Fruit fly (Drosophila melanogaster) whole organism, embryonic: ENCODE results near the gene Exn.
A peak's percentile ranks its signal among the peaks of the same experiment; 100 is the strongest.

Source experiments
- ATbp ChIP-seq: fragments of 200-800 bp; sonication (Bioruptor generic); optimal IDR thresholded peaks from 2 replicates; lab custom pipeline; 2017; ENCODE audit warnings: missing biosample characterization, mild to moderate bottlenecking, missing genetic modification characterization, missing genetic modification reagents
- Ada2b ChIP-seq: fragments of 200-800 bp; sonication (Bioruptor generic); IDR thresholded peaks from 2 replicates; pipeline ENCODE4 v1.3.6; 2022; ENCODE audit warnings: missing biosample characterization, missing genetic modification characterization
- CG10959 ChIP-seq: fragments of 200-800 bp; sonication (Bioruptor generic); IDR thresholded peaks from 2 replicates; pipeline ENCODE4 v1.3.6; 2022; ENCODE audit warnings: missing biosample characterization, missing genetic modification characterization
- CG11085 ChIP-seq: fragments of 200-800 bp; sonication (Bioruptor generic); IDR thresholded peaks from 2 replicates; pipeline ENCODE4 v1.3.6; 2022; ENCODE audit warnings: missing biosample characterization, missing genetic modification characterization
- CG11504 ChIP-seq: fragments of 200-800 bp; sonication (Bioruptor generic); optimal IDR thresholded peaks from 3 replicates; lab custom pipeline; 2019; ENCODE audit warnings: missing biosample characterization, mild to moderate bottlenecking, missing genetic modification characterization, moderate library complexity
- CG11560 ChIP-seq: fragments of 200-800 bp; sonication (Bioruptor generic); IDR thresholded peaks from 3 replicates; pipeline ENCODE4 v1.3.6; 2022; ENCODE audit warnings: missing biosample characterization, missing genetic modification characterization
- CG14050 ChIP-seq: fragments of 200-800 bp; sonication (Bioruptor generic); IDR thresholded peaks from 3 replicates; pipeline ENCODE4 v1.3.6; 2022; ENCODE audit warnings: missing biosample characterization, missing genetic modification characterization
- CG14860 ChIP-seq: fragments of 200-800 bp; sonication (Bioruptor generic); IDR thresholded peaks from 3 replicates; pipeline ENCODE4 v1.3.6; 2022; ENCODE audit warnings: missing biosample characterization, missing genetic modification characterization; ENCODE audit not compliant: partially characterized antibody
- CG1647 ChIP-seq: fragments of 200-800 bp; sonication (Bioruptor generic); optimal IDR thresholded peaks from 3 replicates; lab custom pipeline; 2016; ENCODE audit warnings: missing biosample characterization, missing genetic modification characterization
- CG17568 ChIP-seq: fragments of 200-800 bp; sonication (Bioruptor generic); optimal IDR thresholded peaks from 2 replicates; lab custom pipeline; 2018; ENCODE audit warnings: missing biosample characterization, mild to moderate bottlenecking, missing genetic modification characterization, moderate library complexity
- CG18476 ChIP-seq: fragments of 200-800 bp; sonication (Bioruptor generic); optimal IDR thresholded peaks from 2 replicates; lab custom pipeline; 2016; ENCODE audit warnings: missing biosample characterization, mild to moderate bottlenecking, missing genetic modification characterization
- CG18619 ChIP-seq: fragments of 200-800 bp; sonication (Bioruptor generic); optimal IDR thresholded peaks from 3 replicates; lab custom pipeline; 2017; ENCODE audit warnings: missing biosample characterization, mild to moderate bottlenecking, missing genetic modification characterization
- CG2199 ChIP-seq: fragments of 200-800 bp; sonication (Bioruptor generic); IDR thresholded peaks from 3 replicates; pipeline ENCODE4 v1.3.6; 2022; ENCODE audit warnings: missing biosample characterization, missing genetic modification characterization
- CG2678 ChIP-seq: fragments of 200-800 bp; sonication (Bioruptor generic); optimal IDR thresholded peaks from 3 replicates; lab custom pipeline; 2019; ENCODE audit warnings: missing biosample characterization, mild to moderate bottlenecking, missing genetic modification characterization, moderate library complexity
- CG30403 ChIP-seq: fragments of 200-800 bp; sonication (Bioruptor generic); optimal IDR thresholded peaks from 3 replicates; lab custom pipeline; 2016; ENCODE audit warnings: missing biosample characterization, missing genetic modification characterization
- CG31388 ChIP-seq: fragments of 200-800 bp; sonication (Bioruptor generic); optimal IDR thresholded peaks from 2 replicates; lab custom pipeline; 2016; ENCODE audit warnings: missing biosample characterization, missing genetic modification characterization
- CG32767 ChIP-seq: fragments of 200-800 bp; sonication (Bioruptor generic); IDR thresholded peaks from 2 replicates; pipeline ENCODE4 v1.3.6; 2022; ENCODE audit warnings: missing biosample characterization, missing genetic modification characterization
- CG3838 ChIP-seq: fragments of 200-800 bp; sonication (Bioruptor generic); optimal IDR thresholded peaks from 3 replicates; lab custom pipeline; 2016; ENCODE audit warnings: missing biosample characterization, missing genetic modification characterization
- CG4617 ChIP-seq: fragments of 200-800 bp; sonication (Bioruptor generic); optimal IDR thresholded peaks from 3 replicates; lab custom pipeline; 2016; ENCODE audit warnings: missing biosample characterization, missing genetic modification characterization, borderline replicate concordance
- CG4730 ChIP-seq: fragments of 200-800 bp; sonication (Bioruptor generic); IDR thresholded peaks from 2 replicates; pipeline ENCODE4 v1.3.6; 2022; ENCODE audit warnings: missing biosample characterization, missing genetic modification characterization
- CG9609 ChIP-seq: fragments of 200-800 bp; sonication (Bioruptor generic); optimal IDR thresholded peaks from 3 replicates; lab custom pipeline; 2016; ENCODE audit warnings: missing biosample characterization, missing genetic modification characterization
- CG9727 ChIP-seq: fragments of 200-800 bp; sonication (Bioruptor generic); optimal IDR thresholded peaks from 3 replicates; lab custom pipeline; 2017; ENCODE audit warnings: missing biosample characterization, mild to moderate bottlenecking, missing genetic modification characterization
- CG9932 ChIP-seq: fragments of 200-800 bp; sonication (Bioruptor generic); IDR thresholded peaks from 2 replicates; pipeline ENCODE4 v1.3.6; 2022; ENCODE audit warnings: missing biosample characterization, missing genetic modification characterization
- CkIIα-i1 ChIP-seq: fragments of 200-800 bp; sonication (Bioruptor generic); IDR thresholded peaks from 2 replicates; pipeline ENCODE4 v1.3.6; 2022; ENCODE audit warnings: missing biosample characterization, missing genetic modification characterization
- D19A ChIP-seq: fragments of 200-800 bp; optimal IDR thresholded peaks from 3 replicates; lab custom pipeline; 2019; ENCODE audit warnings: missing biosample characterization, mild to moderate bottlenecking, missing genetic modification characterization, moderate library complexity
- Dip2 ChIP-seq: fragments of 200-800 bp; sonication (Bioruptor generic); IDR thresholded peaks from 2 replicates; pipeline ENCODE4 v1.3.6; 2022; ENCODE audit warnings: missing biosample characterization, missing genetic modification characterization
- HLH4C ChIP-seq: fragments of 200-800 bp; sonication (Bioruptor generic); IDR thresholded peaks from 3 replicates; pipeline ENCODE4 v1.3.6; 2022; ENCODE audit warnings: missing biosample characterization, missing genetic modification characterization; ENCODE audit not compliant: partially characterized antibody
- Hr3 ChIP-seq: fragments of 200-800 bp; sonication (Bioruptor generic); optimal IDR thresholded peaks from 3 replicates; lab custom pipeline; 2016; ENCODE audit warnings: missing biosample characterization, missing genetic modification characterization
- Mrtf ChIP-seq: fragments of 200-800 bp; sonication (Bioruptor generic); IDR thresholded peaks from 3 replicates; pipeline ENCODE4 v1.3.6; 2022; ENCODE audit warnings: missing biosample characterization, missing genetic modification characterization
- NC2α ChIP-seq: fragments of 200-800 bp; sonication (Bioruptor generic); optimal IDR thresholded peaks from 2 replicates; lab custom pipeline; 2016; ENCODE audit warnings: missing biosample characterization, missing genetic modification characterization
- NK7.1 ChIP-seq: fragments of 200-800 bp; sonication (Bioruptor generic); optimal IDR thresholded peaks from 3 replicates; lab custom pipeline; 2016; ENCODE audit warnings: missing biosample characterization, missing genetic modification characterization
- NfI ChIP-seq: fragments of 200-800 bp; sonication (Bioruptor generic); optimal IDR thresholded peaks from 3 replicates; lab custom pipeline; 2018; ENCODE audit warnings: missing biosample characterization, mild to moderate bottlenecking, missing genetic modification characterization, moderate library complexity
- Ravus ChIP-seq: fragments of 200-800 bp; sonication (Bioruptor generic); IDR thresholded peaks from 2 replicates; pipeline ENCODE4 v1.3.6; 2022; ENCODE audit warnings: missing biosample characterization, missing genetic modification characterization
- Rx ChIP-seq: fragments of 200-800 bp; sonication (Bioruptor generic); IDR thresholded peaks from 2 replicates; pipeline ENCODE4 v1.3.6; 2022; ENCODE audit warnings: missing biosample characterization, missing genetic modification characterization
- bcd ChIP-seq: fragments of 200-800 bp; sonication (Bioruptor generic); optimal IDR thresholded peaks from 2 replicates; lab custom pipeline; 2017; ENCODE audit warnings: missing biosample characterization, mild to moderate bottlenecking, missing genetic modification characterization
- cato ChIP-seq: fragments of 200-800 bp; sonication (Bioruptor generic); optimal IDR thresholded peaks from 2 replicates; lab custom pipeline; 2016; ENCODE audit warnings: missing biosample characterization, missing genetic modification characterization, borderline replicate concordance
- caup ChIP-seq: fragments of 200-800 bp; sonication (Bioruptor generic); optimal IDR thresholded peaks from 3 replicates; lab custom pipeline; 2017; ENCODE audit warnings: missing biosample characterization, mild to moderate bottlenecking, missing genetic modification characterization, moderate library complexity; ENCODE audit not compliant: severe bottlenecking
- crol ChIP-seq: fragments of 200-800 bp; sonication (Bioruptor generic); IDR thresholded peaks from 2 replicates; pipeline ENCODE4 v1.3.6; 2022; ENCODE audit warnings: missing biosample characterization, missing genetic modification characterization
- cwo ChIP-seq: fragments of 200-800 bp; sonication (Bioruptor generic); optimal IDR thresholded peaks from 3 replicates; lab custom pipeline; 2017; ENCODE audit warnings: missing biosample characterization, missing genetic modification characterization, mild to moderate bottlenecking, moderate library complexity, missing genetic modification reagents
- da ChIP-seq: fragments of 200-800 bp; sonication (Bioruptor generic); optimal IDR thresholded peaks from 2 replicates; lab custom pipeline; 2016; ENCODE audit warnings: missing biosample characterization, missing genetic modification characterization
- dati ChIP-seq: fragments of 200-800 bp; sonication (Bioruptor generic); IDR thresholded peaks from 2 replicates; pipeline ENCODE4 v1.3.6; 2022; ENCODE audit warnings: missing biosample characterization, missing genetic modification characterization
- dmrt99B ChIP-seq: fragments of 200-800 bp; sonication (Bioruptor generic); optimal IDR thresholded peaks from 2 replicates; lab custom pipeline; 2018; ENCODE audit warnings: missing biosample characterization, mild to moderate bottlenecking, missing genetic modification characterization, moderate library complexity
- en ChIP-seq: fragments of 200-800 bp; sonication (Bioruptor generic); optimal IDR thresholded peaks from 2 replicates; lab custom pipeline; 2016; ENCODE audit warnings: missing biosample characterization, missing genetic modification characterization
- fd64A ChIP-seq: fragments of 200-800 bp; sonication (Bioruptor generic); optimal IDR thresholded peaks from 3 replicates; lab custom pipeline; 2018; ENCODE audit warnings: missing biosample characterization, mild to moderate bottlenecking, missing genetic modification characterization
- h ChIP-seq: fragments of >200 bp; optimal IDR thresholded peaks from 2 replicates; lab custom pipeline; 2017
- knrl ChIP-seq: fragments of 200-800 bp; sonication (Bioruptor generic); IDR thresholded peaks from 3 replicates; pipeline ENCODE4 v1.3.6; 2022; ENCODE audit warnings: missing biosample characterization, missing genetic modification characterization; ENCODE audit not compliant: partially characterized antibody
- prd ChIP-seq, 3 experiments: fragments of >200 bp in 2 of 3; fragments of 200-800 bp in 1 of 3; sonication (Bioruptor generic) in 1 of 3; optimal IDR thresholded peaks in 2 of 3; IDR thresholded peaks in 1 of 3; 2 replicates in 2 of 3; 3 replicates in 1 of 3; pipeline versions ENCODE4 v1.3.6 to Lab custom; 2017 to 2022; ENCODE audit warnings: missing biosample characterization in 1 of 3, missing genetic modification characterization in 1 of 3
- sna ChIP-seq: fragments of 200-800 bp; sonication (Bioruptor generic); IDR thresholded peaks from 2 replicates; pipeline ENCODE4 v1.3.6; 2022; ENCODE audit warnings: missing biosample characterization, missing genetic modification characterization; ENCODE audit not compliant: partially characterized antibody
- z ChIP-seq: fragments of 200-800 bp; sonication (Bioruptor generic); IDR thresholded peaks from 3 replicates; pipeline ENCODE4 v1.3.6; 2022; ENCODE audit warnings: missing biosample characterization, missing genetic modification characterization

Gene Exn

dm6 chr3L:16956768-16957533 lies 12.9 kb upstream of the Exn start (continued):
- TF ChIP-seq dati (GFP tag; lab: Robert Waterston, UW) (no peak), h (lab: Kevin White, UChicago) (no peak), Rx (0 out of 2 replicates have a peak, but pooled peaks have one; percentile 31), en (GFP tag; lab: Kevin White, UChicago) (no peak), CG31388 (GFP tag; lab: Kevin White, UChicago) (no peak), CG9609 (GFP tag; lab: Kevin White, UChicago) (peak; percentile 60), Ravus (GFP tag; lab: Robert Waterston, UW) (peak; percentile 31), CG11504 (tag; lab: Kevin White, UChicago) (peak; percentile 86), prd (optimal IDR thresholded peaks at IDR 0.05; lab: Kevin White, UChicago) (no peak), prd (GFP tag; IDR thresholded peaks at IDR 0.05; lab: Robert Waterston, UW) (peak; percentile 78), CG4617 (no peak), CG18476 (GFP tag; lab: Kevin White, UChicago) (peak; percentile 67), Mrtf (GFP tag; lab: Robert Waterston, UW) (peak; percentile 55; the same call in 1 of the 3 replicates), CG30403 (peak; percentile 49), bcd (GFP tag; lab: Kevin White, UChicago) (peak; percentile 59), CG11085 (GFP tag; lab: Robert Waterston, UW) (peak; percentile 53; the same call in 1 of the 2 replicates), CG9727 (peak; percentile 62), CG2678 (peak; percentile 38), NC2α (GFP tag; lab: Kevin White, UChicago) (peak; percentile 2), HLH4C (no peak), CG10959 (GFP tag; lab: Robert Waterston, UW) (peak; percentile 29; the same call in 1 of the 2 replicates), D19A (tag; lab: Kevin White, UChicago) (peak; percentile 77), cwo (GFP tag; lab: Kevin White, UChicago) (peak; percentile 24), caup (peak; percentile 33), z (GFP tag; lab: Robert Waterston, UW) (no peak), CG3838 (GFP tag; lab: Kevin White, UChicago) (peak; percentile 18), da (GFP tag; lab: Kevin White, UChicago) (no peak), CG18619 (peak; percentile 63), Dip2 (GFP tag; lab: Robert Waterston, UW) (no peak), dmrt99B (tag; lab: Kevin White, UChicago) (peak; percentile 73), CG9932 (GFP tag; lab: Robert Waterston, UW) (peak; percentile 60), NfI (GFP tag; lab: Kevin White, UChicago) (peak; percentile 53), CG32767 (GFP tag; lab: Robert Waterston, UW) (peak; percentile 78), NK7.1 (GFP tag; lab: Kevin White, UChicago) (no peak), sna (GFP tag; lab: Robert Waterston, UW) (no peak), CG4730 (GFP tag; lab: Robert Waterston, UW) (peak; percentile 55), CG17568 (peak; percentile 48), CG14050 (peak; percentile 65), CG2199 (GFP tag; lab: Robert Waterston, UW) (no peak), CG1647 (peak; percentile 26), fd64A (GFP tag; lab: Kevin White, UChicago) (no peak), cato (GFP tag; lab: Kevin White, UChicago) (peak; percentile 28), CG14860 (no peak), CkIIα-i1 (GFP tag; lab: Robert Waterston, UW) (no peak), Ada2b (GFP tag; lab: Robert Waterston, UW) (peak; percentile 83), CG11560 (no peak), crol (GFP tag; lab: Robert Waterston, UW) (no peak), Hr3 (GFP tag; lab: Kevin White, UChicago) (peak; percentile 69), knrl (no peak), ATbp (GFP tag; lab: Kevin White, UChicago) (peak; percentile 50)
